Fruit fly (Drosophila melanogaster) S2 (cell line): ENCODE data around the gene CG11085.

Experiments used
- CG8478 ChIP-seq: fragments of >200 bp; optimal IDR thresholded peaks from 2 replicates; lab custom pipeline; 2018
- CTCF ChIP-seq, 2 experiments: fragments of >200 bp; optimal IDR thresholded peaks; 2 replicates each; lab custom pipeline; 2018

dm6 chrX:12665112-12665795 lies 49.1 kb downstream of the CG11085 start:
- TF ChIP-seq CG8478 (lab: Kevin White, UChicago) (peak; percentile 81), CTCF (optimal IDR thresholded peaks at IDR 0.05; lab: Kevin White, UChicago) (no peak)
